Fruit fly (Drosophila melanogaster) whole organism, embryonic: ENCODE results near the gene Shawn.

ENCODE experiments used
- Abd-B ChIP-seq: fragments of 200-800 bp; sonication (Bioruptor generic); optimal IDR thresholded peaks from 2 replicates; lab custom pipeline; 2018; ENCODE audit warnings: missing biosample characterization, mild to moderate bottlenecking, missing genetic modification characterization, moderate library complexity
- Aef1 ChIP-seq: fragments of 200-800 bp; sonication (Bioruptor generic); IDR thresholded peaks from 3 replicates; pipeline ENCODE4 v1.3.6; 2022; ENCODE audit warnings: missing biosample characterization, missing genetic modification characterization
- BtbVII ChIP-seq: fragments of 200-800 bp; sonication (Bioruptor generic); optimal IDR thresholded peaks from 3 replicates; lab custom pipeline; 2017; ENCODE audit warnings: missing biosample characterization, mild to moderate bottlenecking, missing genetic modification characterization
- CG10209 ChIP-seq: fragments of 200-800 bp; sonication (Bioruptor generic); optimal IDR thresholded peaks from 3 replicates; lab custom pipeline; 2017; ENCODE audit warnings: missing biosample characterization, mild to moderate bottlenecking, missing genetic modification characterization, missing genetic modification reagents
- CG11723 ChIP-seq: fragments of 200-800 bp; sonication (Bioruptor generic); optimal IDR thresholded peaks from 2 replicates; lab custom pipeline; 2017; ENCODE audit warnings: missing biosample characterization, mild to moderate bottlenecking, missing genetic modification characterization
- CG12104 ChIP-seq: fragments of 200-800 bp; sonication (Bioruptor generic); optimal IDR thresholded peaks from 3 replicates; lab custom pipeline; 2016; ENCODE audit warnings: missing biosample characterization, missing genetic modification characterization
- CG12391 ChIP-seq: fragments of 200-800 bp; sonication (Bioruptor generic); optimal IDR thresholded peaks from 3 replicates; lab custom pipeline; 2018; ENCODE audit warnings: missing biosample characterization, mild to moderate bottlenecking, missing genetic modification characterization, moderate library complexity
- CG13624 ChIP-seq: fragments of 200-800 bp; sonication (Bioruptor generic); optimal IDR thresholded peaks from 2 replicates; lab custom pipeline; 2016; ENCODE audit warnings: missing biosample characterization, missing genetic modification characterization
- CG13775 ChIP-seq: fragments of 200-800 bp; sonication (Bioruptor generic); optimal IDR thresholded peaks from 3 replicates; lab custom pipeline; 2017; ENCODE audit warnings: missing biosample characterization, mild to moderate bottlenecking, missing genetic modification characterization
- CG15073 ChIP-seq: fragments of 200-800 bp; sonication (Bioruptor generic); optimal IDR thresholded peaks from 2 replicates; lab custom pipeline; 2016; ENCODE audit warnings: missing biosample characterization, missing genetic modification characterization
- CG15514 ChIP-seq: fragments of 200-800 bp; sonication (Bioruptor generic); optimal IDR thresholded peaks from 3 replicates; lab custom pipeline; 2017; ENCODE audit warnings: missing biosample characterization, missing genetic modification characterization, mild to moderate bottlenecking, moderate library complexity, missing genetic modification reagents
- CG1602 ChIP-seq: fragments of 200-800 bp; sonication (Bioruptor generic); optimal IDR thresholded peaks from 3 replicates; lab custom pipeline; 2016; ENCODE audit warnings: missing biosample characterization, missing genetic modification characterization
- CG16813 ChIP-seq: fragments of 200-800 bp; sonication (Bioruptor generic); IDR thresholded peaks from 3 replicates; pipeline ENCODE4 v1.3.6; 2022; ENCODE audit warnings: missing biosample characterization, missing genetic modification characterization; ENCODE audit not compliant: partially characterized antibody
- CG16815 ChIP-seq: fragments of 200-800 bp; sonication (Bioruptor generic); optimal IDR thresholded peaks from 3 replicates; lab custom pipeline; 2017; ENCODE audit warnings: missing biosample characterization, mild to moderate bottlenecking, missing genetic modification characterization
- CG17385 ChIP-seq: fragments of 200-800 bp; sonication (Bioruptor generic); optimal IDR thresholded peaks from 3 replicates; lab custom pipeline; 2018; ENCODE audit warnings: missing biosample characterization, mild to moderate bottlenecking, missing genetic modification characterization
- CG2678 ChIP-seq: fragments of 200-800 bp; sonication (Bioruptor generic); optimal IDR thresholded peaks from 3 replicates; lab custom pipeline; 2019; ENCODE audit warnings: missing biosample characterization, mild to moderate bottlenecking, missing genetic modification characterization, moderate library complexity
- CG30431 ChIP-seq: fragments of 200-800 bp; sonication (Bioruptor generic); optimal IDR thresholded peaks from 2 replicates; lab custom pipeline; 2017; ENCODE audit warnings: missing biosample characterization, missing genetic modification characterization
- CG3065 ChIP-seq: fragments of 200-800 bp; sonication (Bioruptor generic); optimal IDR thresholded peaks from 2 replicates; lab custom pipeline; 2016; ENCODE audit warnings: missing biosample characterization, missing genetic modification characterization
- CG3995 ChIP-seq: fragments of 200-800 bp; sonication (Bioruptor generic); optimal IDR thresholded peaks from 3 replicates; lab custom pipeline; 2016; ENCODE audit warnings: missing biosample characterization, missing genetic modification characterization
- CG4328 ChIP-seq: fragments of 200-800 bp; sonication (Bioruptor generic); optimal IDR thresholded peaks from 3 replicates; lab custom pipeline; 2017; ENCODE audit warnings: missing biosample characterization, missing genetic modification reagents, missing genetic modification characterization
- CG6272 ChIP-seq: fragments of 200-800 bp; sonication (Bioruptor generic); IDR thresholded peaks from 2 replicates; pipeline ENCODE4 v1.3.6; 2022; ENCODE audit warnings: missing biosample characterization, missing genetic modification characterization
- CG7987 ChIP-seq: fragments of 200-800 bp; sonication (Bioruptor generic); optimal IDR thresholded peaks from 2 replicates; lab custom pipeline; 2018; ENCODE audit warnings: missing biosample characterization, mild to moderate bottlenecking, missing genetic modification characterization, moderate library complexity
- CG8089 ChIP-seq: fragments of 200-800 bp; sonication (Bioruptor generic); optimal IDR thresholded peaks from 3 replicates; lab custom pipeline; 2016; ENCODE audit warnings: missing biosample characterization, missing genetic modification characterization
- Dip3 ChIP-seq: fragments of 200-800 bp; sonication (Bioruptor generic); optimal IDR thresholded peaks from 3 replicates; lab custom pipeline; 2016; ENCODE audit warnings: missing biosample characterization, missing genetic modification characterization
- Hmx ChIP-seq: fragments of 200-800 bp; sonication (Bioruptor generic); optimal IDR thresholded peaks from 2 replicates; lab custom pipeline; 2016; ENCODE audit warnings: missing biosample characterization, missing genetic modification characterization
- Hr51 ChIP-seq, 2 experiments: fragments of 200-800 bp; sonication (Bioruptor generic); optimal IDR thresholded peaks; 2 replicates in 1 of 2; 3 replicates in 1 of 2; lab custom pipeline; 2016 to 2018; ENCODE audit warnings: missing biosample characterization in 2 of 2, missing genetic modification characterization in 2 of 2, mild to moderate bottlenecking in 1 of 2, moderate library complexity in 1 of 2
- Pdp1 ChIP-seq, 2 experiments: fragments of 200-800 bp; sonication (Bioruptor generic); optimal IDR thresholded peaks; 3 replicates each; lab custom pipeline; 2016; ENCODE audit warnings: missing biosample characterization in 2 of 2, missing genetic modification characterization in 2 of 2, mild to moderate bottlenecking in 1 of 2, moderate library complexity in 1 of 2
- Spps ChIP-seq: fragments of 200-800 bp; sonication (Bioruptor generic); optimal IDR thresholded peaks from 2 replicates; lab custom pipeline; 2018; ENCODE audit warnings: missing biosample characterization, mild to moderate bottlenecking, missing genetic modification characterization
- Usf ChIP-seq: fragments of 200-800 bp; sonication (Bioruptor generic); optimal IDR thresholded peaks from 2 replicates; lab custom pipeline; 2017; ENCODE audit warnings: missing genotype, missing biosample characterization, missing genetic modification characterization
- cato ChIP-seq: fragments of 200-800 bp; sonication (Bioruptor generic); optimal IDR thresholded peaks from 2 replicates; lab custom pipeline; 2016; ENCODE audit warnings: missing biosample characterization, missing genetic modification characterization, borderline replicate concordance
- cg ChIP-seq: fragments of 200-800 bp; sonication (Bioruptor generic); optimal IDR thresholded peaks from 3 replicates; lab custom pipeline; 2019; ENCODE audit warnings: missing biosample characterization, mild to moderate bottlenecking, missing genetic modification characterization, moderate library complexity
- cwo ChIP-seq: fragments of 200-800 bp; sonication (Bioruptor generic); optimal IDR thresholded peaks from 3 replicates; lab custom pipeline; 2017; ENCODE audit warnings: missing biosample characterization, missing genetic modification characterization, mild to moderate bottlenecking, moderate library complexity, missing genetic modification reagents
- disco-r ChIP-seq: fragments of 200-800 bp; sonication (Bioruptor generic); optimal IDR thresholded peaks from 2 replicates; lab custom pipeline; 2016; ENCODE audit warnings: missing biosample characterization, missing genetic modification characterization
- dmrt11E ChIP-seq: fragments of 200-800 bp; sonication (Bioruptor generic); optimal IDR thresholded peaks from 3 replicates; lab custom pipeline; 2018; ENCODE audit warnings: missing biosample characterization, mild to moderate bottlenecking, missing genetic modification characterization, moderate library complexity
- dysf ChIP-seq: fragments of 200-800 bp; sonication (Bioruptor generic); IDR thresholded peaks from 3 replicates; pipeline ENCODE4 v1.3.6; 2022; ENCODE audit warnings: missing biosample characterization, missing genetic modification characterization
- ewg ChIP-seq: fragments of 200-800 bp; sonication (Bioruptor generic); optimal IDR thresholded peaks from 3 replicates; lab custom pipeline; 2017; ENCODE audit warnings: mild to moderate bottlenecking, missing biosample characterization, missing genetic modification reagents, missing genetic modification characterization
- fd3F ChIP-seq: fragments of 200-800 bp; sonication (Bioruptor generic); optimal IDR thresholded peaks from 2 replicates; lab custom pipeline; 2018; ENCODE audit warnings: missing biosample characterization, mild to moderate bottlenecking, missing genetic modification characterization, moderate library complexity
- fd96Cb ChIP-seq: fragments of 200-800 bp; sonication (Bioruptor generic); optimal IDR thresholded peaks from 2 replicates; lab custom pipeline; 2018; ENCODE audit warnings: missing biosample characterization, mild to moderate bottlenecking, missing genetic modification characterization, moderate library complexity
- gem ChIP-seq: fragments of 200-800 bp; sonication (Bioruptor generic); optimal IDR thresholded peaks from 2 replicates; lab custom pipeline; 2019; ENCODE audit warnings: missing biosample characterization, mild to moderate bottlenecking, missing genetic modification characterization, moderate library complexity
- hth ChIP-seq: fragments of >200 bp; optimal IDR thresholded peaks from 2 replicates; lab custom pipeline; 2017; ENCODE audit warnings: inconsistent platforms
- ind ChIP-seq: fragments of 200-800 bp; sonication (Bioruptor generic); optimal IDR thresholded peaks from 3 replicates; lab custom pipeline; 2016; ENCODE audit warnings: missing biosample characterization, missing genetic modification characterization
- kay ChIP-seq: fragments of 200-800 bp; sonication (Bioruptor generic); optimal IDR thresholded peaks from 2 replicates; lab custom pipeline; 2016; ENCODE audit warnings: missing biosample characterization, missing genetic modification characterization
- lov ChIP-seq, 2 experiments: fragments of 200-800 bp in 1 of 2; fragments of >200 bp in 1 of 2; sonication (Bioruptor generic) in 1 of 2; IDR thresholded peaks in 1 of 2; optimal IDR thresholded peaks in 1 of 2; 2 replicates in 1 of 2; 3 replicates in 1 of 2; pipeline versions ENCODE4 v1.3.6 to Lab custom; 2017 to 2022; ENCODE audit warnings: missing biosample characterization in 1 of 2, missing genetic modification characterization in 1 of 2
- pan ChIP-seq, 4 experiments: fragments of >200 bp in 3 of 4; fragments of 200-800 bp in 1 of 4; sonication (Bioruptor generic) in 1 of 4; optimal IDR thresholded peaks in 3 of 4; IDR thresholded peaks in 1 of 4; 2 replicates each; pipeline versions ENCODE4 v1.3.6 to Lab custom; 2017 to 2022; ENCODE audit warnings: missing biosample characterization in 2 of 4, missing genetic modification characterization in 2 of 4, mixed read lengths in 1 of 4
- ssp ChIP-seq: fragments of 200-800 bp; sonication (Bioruptor generic); IDR thresholded peaks from 2 replicates; pipeline ENCODE4 v1.3.6; 2022; ENCODE audit warnings: missing biosample characterization, missing genetic modification characterization
- trem ChIP-seq: fragments of 200-800 bp; optimal IDR thresholded peaks from 3 replicates; lab custom pipeline; 2019; ENCODE audit warnings: missing biosample characterization, mild to moderate bottlenecking, missing genetic modification characterization, moderate library complexity
- vnd ChIP-seq: fragments of 200-800 bp; sonication (Bioruptor generic); IDR thresholded peaks from 3 replicates; pipeline ENCODE4 v1.3.6; 2022; ENCODE audit warnings: missing biosample characterization, missing genetic modification characterization; ENCODE audit not compliant: partially characterized antibody

Shawn gene

dm6 chrX:19663196-19663858 is 52.0 kb downstream of the Shawn start (continued):
- TF ChIP-seq CG4328 (GFP tag; lab: Kevin White, UChicago) (peak; percentile 28), CG13775 (peak; percentile 67), Usf (GFP tag; lab: Kevin White, UChicago) (peak; percentile 41), Aef1 (no peak), CG12104 (GFP tag; lab: Kevin White, UChicago) (peak; percentile 61), CG12391 (peak; percentile 66), Spps (tag; lab: Kevin White, UChicago) (peak; percentile 37), dysf (peak; percentile 37; the same call in 1 of the 3 replicates), cg (GFP tag; lab: Kevin White, UChicago) (peak; percentile 5), CG10209 (peak; percentile 54), disco-r (GFP tag; lab: Kevin White, UChicago) (no peak), cato (GFP tag; lab: Kevin White, UChicago) (peak; percentile 29), CG2678 (tag; lab: Kevin White, UChicago) (peak; percentile 76), CG6272 (GFP tag; lab: Robert Waterston, UW) (no peak), Hmx (GFP tag; lab: Kevin White, UChicago) (no peak), CG3995 (GFP tag; lab: Kevin White, UChicago) (no peak), Dip3 (no peak), trem (peak; percentile 17), dmrt11E (tag; lab: Kevin White, UChicago) (peak; percentile 70), fd3F (GFP tag; lab: Kevin White, UChicago) (peak; percentile 7), Pdp1 (GFP tag; optimal IDR thresholded peaks at IDR 0.05; lab: Kevin White, UChicago) (peak; percentile 14 to 21), CG15514 (peak; percentile 36), ind (GFP tag; lab: Kevin White, UChicago) (peak; percentile 37), CG7987 (GFP tag; lab: Kevin White, UChicago) (no peak), ewg (GFP tag; lab: Kevin White, UChicago) (peak; percentile 19), pan (optimal IDR thresholded peaks at IDR 0.05; lab: Kevin White, UChicago) (no peak), pan (GFP tag; optimal IDR thresholded peaks at IDR 0.05 in 1 of 2, IDR thresholded peaks at IDR 0.05 in 1 of 2) (peak in 1 of 2 experiments; percentile 35), CG16815 (GFP tag; lab: Kevin White, UChicago) (peak; percentile 61), CG8089 (GFP tag; lab: Kevin White, UChicago) (no peak), CG30431 (GFP tag; lab: Kevin White, UChicago) (peak; percentile 4), gem (peak; percentile 56), CG15073 (GFP tag; lab: Kevin White, UChicago) (no peak), CG13624 (GFP tag; lab: Kevin White, UChicago) (no peak), fd96Cb (peak; percentile 37), cwo (GFP tag; lab: Kevin White, UChicago) (peak; percentile 47), CG16813 (GFP tag; lab: Robert Waterston, UW) (no peak; the same call in 2 of the 3 replicates), Abd-B (peak; percentile 41), kay (GFP tag; lab: Kevin White, UChicago) (no peak), BtbVII (GFP tag; lab: Kevin White, UChicago) (peak; percentile 5), Hr51 (GFP tag; optimal IDR thresholded peaks at IDR 0.05; lab: Kevin White, UChicago) (peak in 1 of 2 experiments; percentile 49), CG11723 (GFP tag; lab: Kevin White, UChicago) (peak; percentile 27), CG17385 (peak; percentile 66), ssp (GFP tag; lab: Robert Waterston, UW) (no peak), lov (optimal IDR thresholded peaks at IDR 0.05; lab: Kevin White, UChicago) (no peak), lov (GFP tag; IDR thresholded peaks at IDR 0.05; lab: Robert Waterston, UW) (0 out of 3 replicates have a peak, but pooled peaks have one; percentile 13), vnd (GFP tag; lab: Robert Waterston, UW) (no peak), CG1602 (GFP tag; lab: Kevin White, UChicago) (peak; percentile 43), hth (lab: Kevin White, UChicago) (no peak), CG3065 (GFP tag; lab: Kevin White, UChicago) (no peak)
